Worm (Caenorhabditis elegans) whole organism, L4 larva: ENCODE results near the gene noa-1.
A peak's percentile ranks its signal among the peaks of the same experiment; 100 is the strongest.

Source experiments
- F10B5.3 ChIP-seq: sonication (generic microtip); optimal IDR thresholded peaks from 2 replicates; lab custom pipeline; 2016; ENCODE audit warnings: mild to moderate bottlenecking, missing genetic modification characterization, missing compliant biosample characterization
- T20F7.1 ChIP-seq: fragments of 200-800 bp; sonication (Bioruptor generic); optimal IDR thresholded peaks from 2 replicates; lab custom pipeline; 2018; ENCODE audit warnings: mild to moderate bottlenecking, missing genetic modification characterization, missing compliant biosample characterization
- Y48G9A.11 ChIP-seq: fragments of 200-800 bp; sonication (Bioruptor generic); IDR thresholded peaks from 2 replicates; pipeline ENCODE4 v1.3.6; 2022; ENCODE audit warnings: missing genetic modification reagents, missing genetic modification characterization, missing compliant biosample characterization
- Y5F2A.4 ChIP-seq: fragments of 200-800 bp; sonication (Bioruptor generic); optimal IDR thresholded peaks from 2 replicates; lab custom pipeline; 2018; ENCODE audit warnings: mild to moderate bottlenecking, missing genetic modification characterization, missing compliant biosample characterization
- Y75B8A.6 ChIP-seq: fragments of 200-800 bp; sonication (Bioruptor generic); IDR thresholded peaks from 2 replicates; pipeline ENCODE4 v1.3.6; 2022; ENCODE audit warnings: missing genetic modification reagents, missing genetic modification characterization, missing compliant biosample characterization
- ama-1 ChIP-seq: fragments of 150-350 bp; optimal IDR thresholded peaks from 2 replicates; lab custom pipeline; 2014; ENCODE audit warnings: inconsistent platforms, mixed read lengths
- ceh-20 ChIP-seq: fragments of 200-800 bp; sonication (Bioruptor generic); IDR thresholded peaks from 2 replicates; pipeline ENCODE4 v1.3.6; 2022; ENCODE audit warnings: missing genetic modification reagents, missing genetic modification characterization, missing compliant biosample characterization
- ceh-82 ChIP-seq: sonication (generic microtip); optimal IDR thresholded peaks from 2 replicates; lab custom pipeline; 2017; ENCODE audit warnings: missing biosample characterization, missing genetic modification characterization
- ctbp-1 ChIP-seq: fragments of 200-800 bp; sonication (Bioruptor generic); IDR thresholded peaks from 2 replicates; pipeline ENCODE4 v1.3.6; 2022; ENCODE audit warnings: missing genetic modification reagents, missing genetic modification characterization, missing compliant biosample characterization
- daf-16 ChIP-seq, 3 experiments: sonication (generic microtip); optimal IDR thresholded peaks; 2 replicates each; lab custom pipeline; 2016 to 2017; ENCODE audit warnings: missing genetic modification characterization in 3 of 3, missing genetic modification reagents in 3 of 3, mild to moderate bottlenecking in 2 of 3, missing compliant biosample characterization in 2 of 3, missing biosample characterization in 1 of 3, moderate library complexity in 1 of 3
- daf-8 ChIP-seq: fragments of 200-800 bp; sonication (Bioruptor generic); IDR thresholded peaks from 2 replicates; pipeline ENCODE4 v1.3.6; 2022; ENCODE audit warnings: missing genetic modification characterization, missing compliant biosample characterization
- dve-1 ChIP-seq: sonication (generic microtip); optimal IDR thresholded peaks from 2 replicates; lab custom pipeline; 2017; ENCODE audit warnings: antibody characterized with exemption, mild to moderate bottlenecking, missing genetic modification characterization, missing compliant biosample characterization; ENCODE audit not compliant: insufficient read depth
- egl-43 ChIP-seq: fragments of 200-800 bp; sonication (Bioruptor generic); IDR thresholded peaks from 2 replicates; pipeline ENCODE4 v1.3.6; 2022; ENCODE audit warnings: missing genetic modification reagents, missing genetic modification characterization, missing compliant biosample characterization
- hlh-30 ChIP-seq: sonication (generic microtip); optimal IDR thresholded peaks from 2 replicates; lab custom pipeline; 2017; ENCODE audit warnings: antibody characterized with exemption, mild to moderate bottlenecking, missing genetic modification characterization, missing compliant biosample characterization; ENCODE audit not compliant: insufficient read depth
- lin-15B ChIP-seq: fragments of 150-350 bp; sonication (generic microtip); optimal IDR thresholded peaks from 3 replicates; lab custom pipeline; 2014; ENCODE audit warnings: missing biosample characterization, missing genetic modification characterization
- lin-38 ChIP-seq: fragments of 200-800 bp; sonication (Bioruptor generic); IDR thresholded peaks from 2 replicates; pipeline ENCODE4 v1.3.6; 2022; ENCODE audit warnings: missing genetic modification reagents, missing genetic modification characterization, missing compliant biosample characterization
- lir-3 ChIP-seq: sonication (generic microtip); optimal IDR thresholded peaks from 2 replicates; lab custom pipeline; 2016; ENCODE audit warnings: mild to moderate bottlenecking, missing genetic modification characterization, missing compliant biosample characterization
- lsy-2 ChIP-seq, 2 experiments: fragments of 150-350 bp in 1 of 2; sonication (generic microtip) in 1 of 2; optimal IDR thresholded peaks; 2 replicates each; lab custom pipeline; 2014 to 2017; ENCODE audit warnings: missing biosample characterization in 2 of 2, missing genetic modification characterization in 2 of 2
- mes-2 ChIP-seq: sonication (generic microtip); optimal IDR thresholded peaks from 2 replicates; lab custom pipeline; 2016; ENCODE audit warnings: missing genotype, mild to moderate bottlenecking, missing genetic modification characterization, missing compliant biosample characterization; ENCODE audit not compliant: poor library complexity, severe bottlenecking
- nhr-10 ChIP-seq: fragments of 150-350 bp; optimal IDR thresholded peaks from 2 replicates; lab custom pipeline; 2014; ENCODE audit warnings: missing biosample characterization, missing genetic modification characterization
- nhr-102 ChIP-seq: sonication (generic microtip); optimal IDR thresholded peaks from 2 replicates; lab custom pipeline; 2016; ENCODE audit warnings: mild to moderate bottlenecking, missing genetic modification characterization, moderate library complexity, missing compliant biosample characterization
- nhr-237 ChIP-seq: sonication (generic microtip); optimal IDR thresholded peaks from 2 replicates; lab custom pipeline; 2017; ENCODE audit warnings: missing biosample characterization, missing genetic modification characterization
- nhr-28 ChIP-seq: fragments of 150-350 bp; optimal IDR thresholded peaks from 2 replicates; lab custom pipeline; 2014; ENCODE audit warnings: missing biosample characterization, missing genetic modification characterization
- nhr-41 ChIP-seq: fragments of 200-800 bp; sonication (Bioruptor generic); IDR thresholded peaks from 2 replicates; pipeline ENCODE4 v1.3.6; 2022; ENCODE audit warnings: missing genetic modification reagents, missing genetic modification characterization, missing compliant biosample characterization
- nhr-42 ChIP-seq: fragments of 200-800 bp; sonication (Bioruptor generic); IDR thresholded peaks from 2 replicates; pipeline ENCODE4 v1.3.6; 2022; ENCODE audit warnings: missing genetic modification characterization, missing compliant biosample characterization
- nhr-76 ChIP-seq: fragments of 150-350 bp; optimal IDR thresholded peaks from 2 replicates; lab custom pipeline; 2014; ENCODE audit warnings: missing biosample characterization, missing genetic modification characterization
- php-3 ChIP-seq: fragments of 200-800 bp; sonication (Bioruptor generic); IDR thresholded peaks from 2 replicates; pipeline ENCODE4 v1.3.6; 2022; ENCODE audit warnings: missing genetic modification reagents, missing genetic modification characterization, missing compliant biosample characterization
- pqm-1 ChIP-seq: sonication (generic microtip); optimal IDR thresholded peaks from 2 replicates; lab custom pipeline; 2017; ENCODE audit warnings: missing biosample characterization, missing genetic modification characterization
- saeg-2 ChIP-seq: fragments of 200-800 bp; sonication (Bioruptor generic); IDR thresholded peaks from 2 replicates; pipeline ENCODE4 v1.3.6; 2022; ENCODE audit warnings: missing genetic modification reagents, missing genetic modification characterization, missing compliant biosample characterization
- set-16 ChIP-seq: fragments of 200-800 bp; sonication (Bioruptor generic); IDR thresholded peaks from 2 replicates; pipeline ENCODE4 v1.3.6; 2022; ENCODE audit warnings: missing genetic modification reagents, missing genetic modification characterization, missing compliant biosample characterization
- tag-97 ChIP-seq: fragments of 200-800 bp; sonication (Bioruptor generic); IDR thresholded peaks from 2 replicates; pipeline ENCODE4 v1.3.6; 2022; ENCODE audit warnings: missing genetic modification characterization, missing compliant biosample characterization
- unc-130 ChIP-seq: sonication (generic microtip); optimal IDR thresholded peaks from 2 replicates; lab custom pipeline; 2016; ENCODE audit warnings: missing genetic modification reagents, missing genetic modification characterization, missing compliant biosample characterization
- unc-62 ChIP-seq, 3 experiments: fragments of 150-350 bp in 1 of 3; sonication (generic microtip); optimal IDR thresholded peaks in 2 of 3; peaks in 1 of 3; 1 replicate in 1 of 3; 2 replicates in 2 of 3; lab custom pipeline; 2014 to 2017; ENCODE audit warnings: missing biosample characterization in 3 of 3, missing genetic modification characterization in 3 of 3, missing genetic modification reagents in 3 of 3, missing genotype in 1 of 3
- vab-7 ChIP-seq: fragments of 200-800 bp; sonication (Bioruptor generic); IDR thresholded peaks from 2 replicates; pipeline ENCODE4 v1.3.6; 2022; ENCODE audit warnings: missing genetic modification reagents, missing genetic modification characterization, missing compliant biosample characterization
- zag-1 ChIP-seq: fragments of 150-350 bp; optimal IDR thresholded peaks from 2 replicates; lab custom pipeline; 2014; ENCODE audit warnings: missing biosample characterization, missing genetic modification characterization
- zip-2 ChIP-seq: fragments of 150-350 bp; optimal IDR thresholded peaks from 2 replicates; lab custom pipeline; 2014; ENCODE audit warnings: missing biosample characterization, missing genetic modification characterization
- ztf-7 ChIP-seq: fragments of 150-350 bp; optimal IDR thresholded peaks from 2 replicates; lab custom pipeline; 2014; ENCODE audit warnings: missing biosample characterization, missing genetic modification characterization

The noa-1 gene

DNA sequence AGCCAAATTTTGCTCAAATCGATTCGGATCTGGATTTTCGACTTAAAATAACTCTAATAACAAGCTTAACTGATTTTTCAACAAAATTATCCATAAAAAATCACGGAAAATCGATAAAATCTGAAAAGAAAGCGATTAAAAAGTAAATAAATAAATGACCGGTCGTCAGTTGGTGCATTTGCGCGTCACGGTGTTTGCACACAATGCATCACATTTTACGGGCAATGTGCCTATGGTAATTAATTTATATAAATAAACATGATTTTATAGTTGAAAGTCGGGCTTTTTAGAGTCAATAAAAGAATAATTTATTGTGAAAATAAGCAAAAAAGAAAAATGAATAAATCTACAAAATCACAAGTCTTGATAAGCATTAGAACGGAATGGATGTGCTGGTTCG lies 46.1 kb downstream of the noa-1 start (continued):
- TF ChIP-seq T20F7.1 (no peak), php-3 (GFP tag; lab: Robert Waterston, UW) (peak; percentile 14; the same call in 1 of the 2 replicates), set-16 (GFP tag; lab: Robert Waterston, UW) (no peak), unc-130 (no peak), nhr-76 (tag; lab: Kevin White, UChicago) (no peak), mes-2 (tag; lab: Kevin White, UChicago) (peak; percentile 71), lsy-2 (tag; optimal IDR thresholded peaks at IDR 0.05; lab: Kevin White, UChicago) (peak in 1 of 2 experiments; percentile 72), pqm-1 (no peak), hlh-30 (tag; lab: Kevin White, UChicago) (peak; percentile 22), zip-2 (no peak), ctbp-1 (no peak), nhr-28 (tag; lab: Kevin White, UChicago) (peak; percentile 26), lir-3 (tag; lab: Kevin White, UChicago) (no peak), dve-1 (tag; lab: Kevin White, UChicago) (peak; percentile 62), tag-97 (GFP tag; lab: Robert Waterston, UW) (no peak), Y75B8A.6 (GFP tag; lab: Robert Waterston, UW) (no peak), ztf-7 (peak; percentile 17), daf-16 (GFP tag; optimal IDR thresholded peaks at IDR 0.05; lab: Kevin White, UChicago) (no peak), daf-16 (tag; optimal IDR thresholded peaks at IDR 0.05; lab: Kevin White, UChicago) (peak; percentile 83), ceh-20 (GFP tag; lab: Robert Waterston, UW) (0 out of 2 replicates have a peak, but pooled peaks have one; percentile 10)

DNA sequence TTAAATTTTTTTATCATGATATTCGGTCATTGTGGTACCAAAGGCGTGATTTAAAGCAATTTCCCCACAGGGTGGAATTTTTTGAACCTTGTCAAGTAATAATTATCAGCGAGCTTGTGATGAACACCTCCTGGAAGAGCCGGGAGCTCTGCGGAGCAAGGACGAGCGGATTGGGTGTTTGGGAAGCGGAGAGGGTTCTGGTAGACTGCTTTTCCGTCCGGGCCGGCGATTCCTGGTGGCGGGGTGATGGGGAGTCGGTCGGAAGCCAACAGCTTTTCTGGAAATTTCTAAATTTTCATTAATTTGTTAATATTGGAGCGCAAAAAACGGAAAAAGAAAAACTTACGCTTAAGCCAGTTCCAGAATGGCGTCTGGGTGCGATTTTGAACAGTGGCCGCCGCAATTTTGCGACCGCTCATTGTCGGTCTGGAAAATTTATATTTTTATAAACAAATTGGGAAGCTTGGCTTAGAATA lies 46.6 kb downstream of the noa-1 start, which contains the start of gene ndua-7:
Gene ndua-7, minus strand, starts transcription at position 426 of the 476 bp plus-strand sequence.
- TF ChIP-seq set-16 (GFP tag; lab: Robert Waterston, UW) = peak; percentile 88
- no peak for TF ChIP-seq Y5F2A.4
- TF ChIP-seq ceh-82 (tag; lab: Kevin White, UChicago) = no peak
- no peak for TF ChIP-seq pqm-1

DNA sequence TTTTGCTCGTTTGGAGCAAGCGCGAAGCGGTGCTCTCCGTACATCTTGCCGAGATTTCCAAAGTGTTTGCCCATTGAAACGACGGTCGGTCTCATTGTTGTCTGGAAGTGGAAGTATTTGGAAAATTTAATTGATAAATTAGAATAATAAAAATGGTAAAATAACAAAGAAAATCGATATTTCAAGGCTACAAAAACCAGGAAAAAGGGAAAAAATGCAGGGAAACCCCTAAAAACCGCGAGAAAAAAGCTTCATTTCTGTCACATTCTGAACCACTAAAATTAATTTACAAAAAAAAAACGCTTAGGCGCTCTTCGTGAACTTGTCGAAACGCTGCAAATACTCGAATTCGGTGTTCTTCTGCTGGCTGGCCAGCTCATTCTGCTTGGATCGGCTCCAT lies 47.9 kb downstream of the noa-1 start, which contains the start of gene F45H10.2:
Gene F45H10.2, minus strand, starts transcription at position 101 of the 400 bp plus-strand sequence.
- no peak for TF ChIP-seq nhr-41 (GFP tag; lab: Robert Waterston, UW)
- TF ChIP-seq lin-15B = no peak
- peak; percentile 30; the same call in 1 of the 2 replicates for TF ChIP-seq lin-38 (GFP tag; lab: Robert Waterston, UW)
- TF ChIP-seq, all 104 proteins: peak for 1

DNA sequence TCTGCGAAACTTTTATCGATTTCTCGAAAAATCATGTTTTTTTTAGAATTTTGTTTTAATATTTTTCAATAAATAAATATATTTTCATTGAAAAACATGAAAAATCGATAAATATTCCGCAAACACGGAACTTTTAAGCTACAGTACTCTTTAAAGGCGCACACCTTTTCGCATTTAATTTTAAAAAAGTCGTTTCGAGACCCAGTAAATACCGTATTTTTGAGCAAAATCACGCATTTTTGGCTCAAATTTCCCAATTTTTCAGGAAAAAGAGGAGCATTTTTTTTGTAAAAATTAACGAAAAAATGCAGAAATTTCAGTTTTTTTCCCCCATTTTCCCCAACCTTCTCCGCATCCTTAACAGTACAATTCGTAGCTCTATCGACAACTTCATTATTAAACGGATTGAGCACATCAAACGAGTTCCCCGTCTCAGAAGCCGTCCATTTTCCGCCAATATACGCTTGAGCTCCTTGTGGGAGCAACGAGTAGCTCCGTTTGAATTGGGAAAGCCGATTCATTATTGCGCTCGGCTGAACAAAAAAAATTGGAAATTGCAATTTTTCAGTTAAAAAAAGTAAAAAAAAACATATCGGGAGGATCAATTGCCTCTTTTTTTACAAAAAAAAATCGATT lies 49.5 kb downstream of the noa-1 start, which contains the start of gene alh-7:
Gene alh-7, minus strand, starts transcription at position 533 of the 636 bp plus-strand sequence.
- TF ChIP-seq unc-62 (GFP tag; optimal IDR thresholded peaks at IDR 0.05 in 1 of 2; lab: Kevin White, UChicago) (peak in 1 of 2 experiments; percentile 57), unc-62 (tag; optimal IDR thresholded peaks at IDR 0.05; lab: Kevin White, UChicago) (no peak), nhr-10 (tag; lab: Kevin White, UChicago) (no peak), Y5F2A.4 (peak; percentile 33), ama-1 (lab: Kevin White, UChicago) (peak; percentile 64), nhr-42 (GFP tag; lab: Robert Waterston, UW) (peak; percentile 60; the same call in 1 of the 2 replicates), lin-38 (GFP tag; lab: Robert Waterston, UW) (peak; percentile 32), saeg-2 (no peak)

DNA sequence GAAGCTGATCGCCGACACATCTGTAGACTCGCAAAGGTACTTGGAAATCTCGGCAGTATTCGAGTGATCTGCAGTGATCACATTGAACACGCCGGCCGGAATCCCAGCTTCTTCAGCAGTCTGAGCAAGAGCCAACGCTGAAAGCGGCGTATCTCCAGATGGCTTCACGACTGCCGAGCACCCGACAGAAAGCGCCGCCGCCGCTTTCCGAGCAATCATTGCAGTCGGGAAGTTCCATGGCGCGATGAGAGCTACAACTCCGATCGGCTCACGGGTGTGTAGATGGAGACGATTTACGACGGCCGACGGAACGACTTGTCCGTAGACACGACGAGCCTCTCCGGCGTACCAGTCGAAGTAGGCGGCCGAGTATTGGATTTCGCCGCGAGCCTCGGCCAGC lies 51.0 kb downstream of the noa-1 start:
- TF ChIP-seq F10B5.3 (no peak), zag-1 (tag; lab: Kevin White, UChicago) (no peak), daf-8 (GFP tag; lab: Robert Waterston, UW) (0 out of 2 replicates have a peak, but pooled peaks have one; percentile 26), set-16 (GFP tag; lab: Robert Waterston, UW) (peak; percentile 87), vab-7 (GFP tag; lab: Robert Waterston, UW) (no peak), zip-2 (no peak), egl-43 (peak; percentile 23; the same call in 1 of the 2 replicates), nhr-102 (tag; lab: Kevin White, UChicago) (no peak), Y48G9A.11 (GFP tag; lab: Robert Waterston, UW) (no peak), nhr-237 (tag; lab: Kevin White, UChicago) (no peak)
